Fruit fly (Drosophila melanogaster) whole organism, embryonic: ENCODE measurements around the gene CG31213.

Experiments
- Antp ChIP-seq: fragments of 200-800 bp; sonication (Bioruptor generic); optimal IDR thresholded peaks from 3 replicates; lab custom pipeline; 2016; ENCODE audit warnings: missing biosample characterization, missing genetic modification characterization
- CG13123 ChIP-seq: fragments of 200-800 bp; sonication (Bioruptor generic); optimal IDR thresholded peaks from 2 replicates; lab custom pipeline; 2016; ENCODE audit warnings: missing biosample characterization, missing genetic modification characterization
- CG13287 ChIP-seq: fragments of 200-800 bp; sonication (Bioruptor generic); IDR thresholded peaks from 2 replicates; pipeline ENCODE4 v1.3.6; 2022; ENCODE audit warnings: missing biosample characterization, missing genetic modification characterization; ENCODE audit not compliant: partially characterized antibody
- CG13624 ChIP-seq: fragments of 200-800 bp; sonication (Bioruptor generic); optimal IDR thresholded peaks from 2 replicates; lab custom pipeline; 2016; ENCODE audit warnings: missing biosample characterization, missing genetic modification characterization
- CG14441 ChIP-seq: fragments of 200-800 bp; sonication (Bioruptor generic); IDR thresholded peaks from 2 replicates; pipeline ENCODE4 v1.3.6; 2022; ENCODE audit warnings: missing biosample characterization, missing genetic modification characterization
- CG15696 ChIP-seq: fragments of 200-800 bp; sonication (Bioruptor generic); optimal IDR thresholded peaks from 2 replicates; lab custom pipeline; 2019; ENCODE audit warnings: missing biosample characterization, mild to moderate bottlenecking, missing genetic modification characterization, moderate library complexity
- CG17361 ChIP-seq: fragments of 200-800 bp; sonication (Bioruptor generic); IDR thresholded peaks from 3 replicates; pipeline ENCODE4 v1.3.6; 2022; ENCODE audit warnings: missing biosample characterization, missing genetic modification characterization
- CG17568 ChIP-seq: fragments of 200-800 bp; sonication (Bioruptor generic); optimal IDR thresholded peaks from 2 replicates; lab custom pipeline; 2018; ENCODE audit warnings: missing biosample characterization, mild to moderate bottlenecking, missing genetic modification characterization, moderate library complexity
- CG2129 ChIP-seq: fragments of 200-800 bp; sonication (Bioruptor generic); IDR thresholded peaks from 2 replicates; pipeline ENCODE4 v1.3.6; 2022; ENCODE audit warnings: missing biosample characterization, missing genetic modification characterization; ENCODE audit not compliant: partially characterized antibody
- CG4282 ChIP-seq: fragments of 200-800 bp; sonication (Bioruptor generic); optimal IDR thresholded peaks from 2 replicates; lab custom pipeline; 2016; ENCODE audit warnings: missing biosample characterization, missing genetic modification characterization
- CG43689 ChIP-seq: fragments of 200-800 bp; sonication (Bioruptor generic); IDR thresholded peaks from 2 replicates; pipeline ENCODE4 v1.3.6; 2022; ENCODE audit warnings: missing biosample characterization, missing genetic modification characterization
- CG4820 ChIP-seq: fragments of 200-800 bp; sonication (Bioruptor generic); optimal IDR thresholded peaks from 3 replicates; lab custom pipeline; 2016; ENCODE audit warnings: missing biosample characterization, missing genetic modification characterization
- CG4854 ChIP-seq: fragments of 200-800 bp; sonication (Bioruptor generic); optimal IDR thresholded peaks from 2 replicates; lab custom pipeline; 2016; ENCODE audit warnings: missing biosample characterization, missing genetic modification characterization, inconsistent platforms
- CG6813 ChIP-seq: fragments of 200-800 bp; sonication (Bioruptor generic); optimal IDR thresholded peaks from 2 replicates; lab custom pipeline; 2017; ENCODE audit warnings: missing biosample characterization, missing genetic modification characterization, mild to moderate bottlenecking, moderate library complexity, missing genetic modification reagents
- CG9437 ChIP-seq: fragments of 200-800 bp; sonication (Bioruptor generic); optimal IDR thresholded peaks from 2 replicates; lab custom pipeline; 2018; ENCODE audit warnings: missing biosample characterization, mild to moderate bottlenecking, missing genetic modification characterization
- Chrac-16 ChIP-seq: fragments of 200-800 bp; sonication (Bioruptor generic); optimal IDR thresholded peaks from 3 replicates; lab custom pipeline; 2016; ENCODE audit warnings: missing biosample characterization, missing genetic modification characterization
- D ChIP-seq, 2 experiments: fragments of 200-800 bp in 1 of 2; fragments of >200 bp in 1 of 2; sonication (Bioruptor generic) in 1 of 2; optimal IDR thresholded peaks; 2 replicates in 1 of 2; 3 replicates in 1 of 2; lab custom pipeline; 2017; ENCODE audit warnings: mild to moderate bottlenecking in 1 of 2, missing biosample characterization in 1 of 2, missing genetic modification characterization in 1 of 2, missing genetic modification reagents in 1 of 2
- Dbx ChIP-seq: fragments of 200-800 bp; sonication (Bioruptor generic); IDR thresholded peaks from 3 replicates; pipeline ENCODE4 v1.3.6; 2022; ENCODE audit warnings: missing biosample characterization, missing genetic modification characterization
- Dip3 ChIP-seq: fragments of 200-800 bp; sonication (Bioruptor generic); optimal IDR thresholded peaks from 3 replicates; lab custom pipeline; 2016; ENCODE audit warnings: missing biosample characterization, missing genetic modification characterization
- E2f1 ChIP-seq: fragments of 200-800 bp; sonication (Bioruptor generic); IDR thresholded peaks from 2 replicates; pipeline ENCODE4 v1.3.6; 2022; ENCODE audit warnings: missing biosample characterization, missing genetic modification characterization
- ERR ChIP-seq: fragments of 200-800 bp; sonication (Bioruptor generic); optimal IDR thresholded peaks from 2 replicates; lab custom pipeline; 2016; ENCODE audit warnings: missing biosample characterization, missing genetic modification characterization
- Eip74EF ChIP-seq, 2 experiments: fragments of 200-800 bp in 1 of 2; fragments of >200 bp in 1 of 2; sonication (Bioruptor generic) in 1 of 2; optimal IDR thresholded peaks; 2 replicates each; lab custom pipeline; 2017 to 2019; ENCODE audit warnings: missing biosample characterization in 2 of 2, missing genetic modification characterization in 2 of 2, mild to moderate bottlenecking in 1 of 2, moderate library complexity in 1 of 2
- Ets97D ChIP-seq: fragments of 200-800 bp; sonication (Bioruptor generic); optimal IDR thresholded peaks from 3 replicates; lab custom pipeline; 2016; ENCODE audit warnings: missing biosample characterization, missing genetic modification characterization
- HHEX ChIP-seq: fragments of 200-800 bp; sonication (Bioruptor generic); optimal IDR thresholded peaks from 3 replicates; lab custom pipeline; 2017; ENCODE audit warnings: missing biosample characterization, mild to moderate bottlenecking, missing genetic modification characterization, missing genetic modification reagents
- HLH54F ChIP-seq: fragments of 200-800 bp; sonication (Bioruptor generic); optimal IDR thresholded peaks from 3 replicates; lab custom pipeline; 2016; ENCODE audit warnings: missing biosample characterization, missing genetic modification characterization
- HLHmδ ChIP-seq: fragments of 200-800 bp; sonication (Bioruptor generic); optimal IDR thresholded peaks from 2 replicates; lab custom pipeline; 2018; ENCODE audit warnings: missing biosample characterization, mild to moderate bottlenecking, missing genetic modification characterization, moderate library complexity
- Med ChIP-seq: fragments of 200-800 bp; sonication (Bioruptor generic); peaks from one replicate; lab custom pipeline; 2016; ENCODE audit warnings: missing biosample characterization, missing genetic modification characterization, mild to moderate bottlenecking, inconsistent platforms, moderate library complexity
- Mrtf ChIP-seq: fragments of 200-800 bp; sonication (Bioruptor generic); IDR thresholded peaks from 3 replicates; pipeline ENCODE4 v1.3.6; 2022; ENCODE audit warnings: missing biosample characterization, missing genetic modification characterization
- Neu2 ChIP-seq: fragments of 200-800 bp; sonication (Bioruptor generic); optimal IDR thresholded peaks from 3 replicates; lab custom pipeline; 2016; ENCODE audit warnings: missing biosample characterization, missing genetic modification characterization, borderline replicate concordance
- NfI ChIP-seq: fragments of 200-800 bp; sonication (Bioruptor generic); optimal IDR thresholded peaks from 3 replicates; lab custom pipeline; 2018; ENCODE audit warnings: missing biosample characterization, mild to moderate bottlenecking, missing genetic modification characterization, moderate library complexity
- Sox100B ChIP-seq: fragments of 200-800 bp; sonication (Bioruptor generic); optimal IDR thresholded peaks from 3 replicates; lab custom pipeline; 2018; ENCODE audit warnings: missing biosample characterization, mild to moderate bottlenecking, missing genetic modification characterization
- ac ChIP-seq: fragments of 200-800 bp; sonication (Bioruptor generic); optimal IDR thresholded peaks from 3 replicates; lab custom pipeline; 2017; ENCODE audit warnings: missing biosample characterization, mild to moderate bottlenecking, missing genetic modification characterization
- ap ChIP-seq: fragments of 200-800 bp; sonication (Bioruptor generic); IDR thresholded peaks from 2 replicates; pipeline ENCODE4 v1.3.6; 2022; ENCODE audit warnings: missing biosample characterization, missing genetic modification characterization
- az2 ChIP-seq: fragments of 200-800 bp; sonication (Bioruptor generic); optimal IDR thresholded peaks from 3 replicates; lab custom pipeline; 2016; ENCODE audit warnings: missing biosample characterization, missing genetic modification characterization
- cad ChIP-seq: fragments of >200 bp; optimal IDR thresholded peaks from 2 replicates; lab custom pipeline; 2017; ENCODE audit warnings: missing biosample characterization, missing genetic modification characterization
- crc ChIP-seq: fragments of 200-800 bp; sonication (Bioruptor generic); optimal IDR thresholded peaks from 2 replicates; lab custom pipeline; 2016; ENCODE audit warnings: missing biosample characterization, missing genetic modification characterization
- crol ChIP-seq: fragments of 200-800 bp; sonication (Bioruptor generic); IDR thresholded peaks from 2 replicates; pipeline ENCODE4 v1.3.6; 2022; ENCODE audit warnings: missing biosample characterization, missing genetic modification characterization
- fd3F ChIP-seq: fragments of 200-800 bp; sonication (Bioruptor generic); optimal IDR thresholded peaks from 2 replicates; lab custom pipeline; 2018; ENCODE audit warnings: missing biosample characterization, mild to moderate bottlenecking, missing genetic modification characterization, moderate library complexity
- fru ChIP-seq: fragments of >200 bp; optimal IDR thresholded peaks from 2 replicates; lab custom pipeline; 2017
- kni ChIP-seq: fragments of 200-800 bp; sonication (Bioruptor generic); optimal IDR thresholded peaks from 3 replicates; lab custom pipeline; 2017; ENCODE audit warnings: mild to moderate bottlenecking, missing biosample characterization, missing genetic modification reagents, missing genetic modification characterization
- knrl ChIP-seq: fragments of 200-800 bp; sonication (Bioruptor generic); IDR thresholded peaks from 3 replicates; pipeline ENCODE4 v1.3.6; 2022; ENCODE audit warnings: missing biosample characterization, missing genetic modification characterization; ENCODE audit not compliant: partially characterized antibody
- maf-S ChIP-seq: fragments of 200-800 bp; sonication (Bioruptor generic); optimal IDR thresholded peaks from 2 replicates; lab custom pipeline; 2016; ENCODE audit warnings: missing biosample characterization, missing genetic modification characterization
- pros ChIP-seq: fragments of 200-800 bp; sonication (Bioruptor generic); optimal IDR thresholded peaks from 3 replicates; lab custom pipeline; 2019; ENCODE audit warnings: missing biosample characterization, mild to moderate bottlenecking, missing genetic modification characterization, moderate library complexity
- slbo ChIP-seq: fragments of 200-800 bp; sonication (Bioruptor generic); IDR thresholded peaks from 2 replicates; pipeline ENCODE4 v1.3.6; 2022; ENCODE audit warnings: missing biosample characterization, missing genetic modification characterization
- sr ChIP-seq: fragments of 200-800 bp; sonication (Bioruptor generic); IDR thresholded peaks from 3 replicates; pipeline ENCODE4 v1.3.6; 2022; ENCODE audit warnings: missing biosample characterization, missing genetic modification characterization
- tll ChIP-seq, 2 experiments: fragments of 200-800 bp in 1 of 2; fragments of >200 bp in 1 of 2; sonication (Bioruptor generic) in 1 of 2; optimal IDR thresholded peaks; 2 replicates each; lab custom pipeline; 2017 to 2019; ENCODE audit warnings: missing biosample characterization in 2 of 2, missing genetic modification characterization in 2 of 2, mild to moderate bottlenecking in 1 of 2, moderate library complexity in 1 of 2
- trem ChIP-seq: fragments of 200-800 bp; optimal IDR thresholded peaks from 3 replicates; lab custom pipeline; 2019; ENCODE audit warnings: missing biosample characterization, mild to moderate bottlenecking, missing genetic modification characterization, moderate library complexity
- twi ChIP-seq: fragments of 200-800 bp; optimal IDR thresholded peaks from 2 replicates; lab custom pipeline; 2019; ENCODE audit warnings: missing biosample characterization, mild to moderate bottlenecking, missing genetic modification characterization, moderate library complexity
- wor ChIP-seq: fragments of 200-800 bp; sonication (Bioruptor generic); IDR thresholded peaks from 2 replicates; pipeline ENCODE4 v1.3.6; 2022; ENCODE audit warnings: missing biosample characterization, missing genetic modification characterization
- z ChIP-seq: fragments of 200-800 bp; sonication (Bioruptor generic); IDR thresholded peaks from 3 replicates; pipeline ENCODE4 v1.3.6; 2022; ENCODE audit warnings: missing biosample characterization, missing genetic modification characterization
- zen ChIP-seq: fragments of 200-800 bp; sonication (Bioruptor generic); optimal IDR thresholded peaks from 3 replicates; lab custom pipeline; 2018; ENCODE audit warnings: missing biosample characterization, mild to moderate bottlenecking, missing genetic modification characterization, moderate library complexity

CG31213 gene

dm6 chr3R:19995408-19995807, 22.7 kb downstream of the CG31213 start (continued):
- TF ChIP-seq z (no peak), trem (tag; lab: Kevin White, UChicago) (no peak), CG13287 (GFP tag; lab: Robert Waterston, UW) (no peak), Sox100B (GFP tag; lab: Kevin White, UChicago) (no peak), Med (GFP tag; lab: Kevin White, UChicago) (peak; percentile 1), cad (GFP tag; lab: Kevin White, UChicago) (no peak), Chrac-16 (GFP tag; lab: Kevin White, UChicago) (no peak), HHEX (GFP tag; lab: Kevin White, UChicago) (no peak), Dip3 (GFP tag; lab: Kevin White, UChicago) (no peak), sr (GFP tag; lab: Robert Waterston, UW) (no peak), az2 (no peak), CG14441 (GFP tag; lab: Robert Waterston, UW) (no peak), CG17568 (GFP tag; lab: Kevin White, UChicago) (no peak), CG17361 (no peak), CG15696 (peak; percentile 51), Eip74EF (GFP tag; optimal IDR thresholded peaks at IDR 0.05; lab: Kevin White, UChicago) (no peak), zen (tag; lab: Kevin White, UChicago) (peak; percentile 59), E2f1 (GFP tag; lab: Robert Waterston, UW) (no peak), Dbx (GFP tag; lab: Robert Waterston, UW) (no peak), Neu2 (GFP tag; lab: Kevin White, UChicago) (no peak), HLHmδ (GFP tag; lab: Kevin White, UChicago) (peak; percentile 22), CG43689 (GFP tag; lab: Robert Waterston, UW) (no peak), Antp (GFP tag; lab: Kevin White, UChicago) (no peak), ERR (GFP tag; lab: Kevin White, UChicago) (no peak), crol (no peak), kni (GFP tag; lab: Kevin White, UChicago) (peak; percentile 74), CG6813 (no peak), HLH54F (GFP tag; lab: Kevin White, UChicago) (no peak), CG4854 (GFP tag; lab: Kevin White, UChicago) (no peak), CG9437 (GFP tag; lab: Kevin White, UChicago) (no peak), CG13123 (GFP tag; lab: Kevin White, UChicago) (no peak), ap (GFP tag; lab: Robert Waterston, UW) (no peak), knrl (GFP tag; lab: Robert Waterston, UW) (no peak), fru (lab: Kevin White, UChicago) (no peak), D (optimal IDR thresholded peaks at IDR 0.05; lab: Kevin White, UChicago) (peak; percentile 99), D (GFP tag; optimal IDR thresholded peaks at IDR 0.05; lab: Kevin White, UChicago) (peak; percentile 34), twi (peak; percentile 71), crc (GFP tag; lab: Kevin White, UChicago) (no peak), slbo (GFP tag; lab: Robert Waterston, UW) (no peak), CG13624 (GFP tag; lab: Kevin White, UChicago) (no peak), CG2129 (no peak), pros (peak; percentile 71), NfI (GFP tag; lab: Kevin White, UChicago) (no peak), wor (GFP tag; lab: Robert Waterston, UW) (no peak), ac (peak; percentile 50), Ets97D (GFP tag; lab: Kevin White, UChicago) (no peak), tll (GFP tag; optimal IDR thresholded peaks at IDR 0.05; lab: Kevin White, UChicago) (peak in 1 of 2 experiments; percentile 87), Mrtf (no peak), CG4282 (no peak), CG4820 (GFP tag; lab: Kevin White, UChicago) (no peak), maf-S (GFP tag; lab: Kevin White, UChicago) (no peak), fd3F (GFP tag; lab: Kevin White, UChicago) (no peak)
